Fruit fly (Drosophila melanogaster) S2 (cell line): Measurements from ENCODE around the gene Klp64D.

Experiments used
- CG8478 ChIP-seq: fragments of >200 bp; optimal IDR thresholded peaks from 2 replicates; lab custom pipeline; 2018
- CTCF ChIP-seq, 2 experiments: fragments of >200 bp; optimal IDR thresholded peaks; 2 replicates each; lab custom pipeline; 2018

Gene Klp64D

DNA sequence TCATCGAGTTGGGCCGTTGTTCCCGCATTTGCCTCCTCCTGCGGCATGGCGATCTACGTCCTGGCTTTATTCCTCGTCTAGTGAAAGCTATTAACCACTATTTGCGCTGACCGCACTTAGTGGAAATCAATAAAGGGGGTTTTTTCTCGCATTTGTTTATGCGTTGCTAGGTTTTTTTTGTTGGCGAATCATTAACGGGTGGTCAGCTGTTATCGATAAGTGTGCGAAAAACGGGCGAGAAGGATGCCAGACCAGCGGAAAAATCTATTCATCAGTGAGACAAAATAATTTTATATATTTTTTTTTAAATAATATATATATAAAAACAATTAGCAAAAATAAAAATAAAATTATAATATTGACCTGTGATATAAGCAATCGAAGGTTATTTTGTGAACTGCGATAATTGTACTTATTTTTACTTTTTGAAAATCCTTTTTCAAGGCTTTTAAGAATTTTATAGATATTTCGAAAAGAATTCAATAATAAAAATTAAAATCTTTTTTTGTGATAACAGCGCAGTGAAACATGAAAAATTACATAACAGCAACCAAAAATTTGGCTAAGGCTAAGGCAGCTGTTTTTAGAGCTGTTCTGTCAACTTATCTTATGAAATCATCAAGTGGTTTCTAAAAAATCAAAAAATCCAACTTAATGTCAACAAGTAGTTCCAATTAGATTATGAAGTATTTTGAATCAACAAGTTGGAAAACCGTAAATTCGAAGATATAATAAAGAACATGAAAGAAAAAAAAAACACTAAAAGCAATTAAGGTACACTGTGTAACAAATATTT lies at the start of gene Klp64D:
Gene Klp64D, minus strand, starts transcription at position 185 of the 796 bp plus-strand sequence.
- TF ChIP-seq CG8478 = no peak
- no peak for TF ChIP-seq CTCF (optimal IDR thresholded peaks at IDR 0.05; lab: Kevin White, UChicago)

- TF ChIP-seq CG8478 (no peak), CTCF (optimal IDR thresholded peaks at IDR 0.05; lab: Kevin White, UChicago) (no peak)
Observed at dm6 chr3L:5385762-5386161, 26.6 kb upstream of the Klp64D start.

DNA sequence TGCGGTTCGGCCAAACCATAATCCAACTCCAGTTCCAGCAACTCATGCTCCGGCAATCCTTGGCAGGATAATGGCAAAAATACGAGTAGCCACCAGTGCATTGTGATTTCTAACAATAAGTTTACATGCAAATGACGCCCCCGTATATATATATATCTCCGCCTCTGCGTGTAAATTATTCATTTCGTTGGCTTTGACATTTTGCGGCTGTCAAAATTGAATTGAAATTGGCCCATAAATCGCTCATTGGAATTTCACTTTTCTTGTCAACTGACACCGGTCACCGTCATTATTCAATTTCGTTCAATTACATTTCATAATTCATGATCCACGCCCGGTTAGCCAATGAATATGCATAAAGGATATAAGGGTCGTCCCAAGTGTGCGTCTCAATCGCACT lies 23.5 kb upstream of the Klp64D start, which contains the start of gene Ir64a:
Gene Ir64a, minus strand, starts transcription at position 101 of the 400 bp plus-strand sequence.
- no peak for TF ChIP-seq CG8478
- TF ChIP-seq CTCF (optimal IDR thresholded peaks at IDR 0.05; lab: Kevin White, UChicago) = no peak

DNA sequence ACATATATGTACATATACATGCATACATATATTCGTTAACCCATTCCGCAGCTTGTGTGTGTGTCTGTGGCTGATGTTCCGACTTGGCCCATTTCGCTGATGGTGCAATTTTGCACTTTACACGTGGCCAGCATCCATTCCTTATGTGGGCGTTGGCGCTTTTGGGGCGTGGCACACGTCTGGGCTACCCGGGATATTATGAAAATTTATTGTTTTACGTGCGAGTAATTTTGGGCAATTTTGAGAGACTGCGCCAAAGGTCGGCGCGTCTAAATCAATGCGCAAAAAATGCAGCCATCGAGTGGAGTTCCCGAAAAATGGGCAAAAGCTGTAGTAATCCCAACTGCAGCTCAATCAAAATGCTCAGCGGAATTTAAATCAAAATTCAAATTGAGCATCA lies 12.9 kb upstream of the Klp64D start:
- TF ChIP-seq CTCF (optimal IDR thresholded peaks at IDR 0.05; lab: Kevin White, UChicago) (no peak), CG8478 (no peak)

- no peak for TF ChIP-seq CTCF (optimal IDR thresholded peaks at IDR 0.05; lab: Kevin White, UChicago)
- TF ChIP-seq CG8478 = no peak
Observed at dm6 chr3L:5367744-5368507, 8.7 kb upstream of the Klp64D start, which contains the start of gene Pfdn4. Pfdn4 (minus strand) TSS chr3L:5368008.

DNA sequence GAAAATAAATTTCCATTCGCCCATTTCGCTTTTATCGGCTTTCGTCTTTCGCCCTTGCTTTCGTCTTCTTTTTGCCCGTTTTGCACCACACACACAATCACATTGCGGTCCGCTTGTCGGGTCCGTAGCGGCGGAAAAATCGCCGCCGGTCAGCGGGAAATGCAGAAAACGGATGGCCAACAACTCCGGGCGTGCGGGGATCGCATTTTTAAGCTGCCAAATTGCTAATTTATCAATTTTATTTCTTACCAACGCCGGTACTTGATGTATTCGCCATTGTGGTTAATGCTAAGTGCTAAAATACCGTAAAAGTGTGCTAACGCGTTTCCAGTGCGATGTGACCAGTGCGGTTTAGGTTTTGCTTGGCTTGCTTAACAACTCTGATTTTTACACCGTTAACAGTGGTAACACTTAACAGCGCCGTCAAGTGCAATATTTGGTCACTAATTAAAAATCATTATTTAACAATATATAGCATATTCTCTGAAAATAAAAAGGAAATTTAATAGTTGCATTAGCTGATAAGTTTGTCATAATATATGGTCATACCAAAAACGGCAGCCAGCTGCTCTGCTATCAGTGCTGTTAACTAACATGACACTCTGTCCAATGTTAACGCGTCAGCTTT lies 6.8 kb upstream of the Klp64D start, which contains the start of the genes Uev1A and Membrin:
Gene Uev1A, minus strand, starts transcription at position 346 of the 628 bp plus-strand sequence.
Gene Membrin, plus strand, starts transcription at position 576 of the 628 bp plus-strand sequence.
- TF ChIP-seq CG8478 = no peak
- peak in 1 of 2 experiments; percentile 16 for TF ChIP-seq CTCF (optimal IDR thresholded peaks at IDR 0.05; lab: Kevin White, UChicago)

DNA sequence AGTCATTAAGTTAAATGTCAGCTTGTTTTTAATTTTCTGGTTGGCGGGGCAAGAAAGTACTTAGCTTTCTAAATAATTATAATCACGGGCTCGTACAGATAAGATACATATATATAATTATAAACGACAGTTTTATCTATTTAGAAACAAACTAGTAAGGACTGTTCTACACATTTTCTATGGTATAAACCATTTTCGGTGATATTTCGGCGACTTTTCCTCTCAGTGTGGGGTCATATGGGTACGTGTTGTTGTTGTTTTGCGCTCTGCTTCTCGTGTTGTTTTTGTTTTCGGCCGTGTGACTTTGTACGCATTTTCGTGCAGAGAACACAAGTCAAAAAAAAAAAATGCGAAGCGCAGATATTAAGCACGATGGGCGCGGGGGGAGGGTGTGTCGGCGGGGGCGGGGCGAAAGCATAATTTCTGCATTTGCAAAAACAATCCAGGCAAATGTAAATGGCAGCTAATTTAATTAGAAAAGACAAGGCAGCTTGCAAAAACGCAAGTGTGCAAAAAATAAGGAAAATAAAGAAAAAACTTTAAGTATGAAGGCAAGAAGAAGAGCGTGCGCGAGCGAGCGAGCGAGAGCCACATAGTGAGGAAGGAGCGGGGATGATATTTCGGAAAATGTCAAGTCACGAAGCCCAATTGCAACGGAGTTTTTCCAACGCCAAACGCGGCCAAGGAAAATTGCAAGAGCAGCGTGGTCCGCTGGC lies 6.1 kb upstream of the Klp64D start:
- TF ChIP-seq CTCF (optimal IDR thresholded peaks at IDR 0.05; lab: Kevin White, UChicago) (no peak), CG8478 (no peak)

DNA sequence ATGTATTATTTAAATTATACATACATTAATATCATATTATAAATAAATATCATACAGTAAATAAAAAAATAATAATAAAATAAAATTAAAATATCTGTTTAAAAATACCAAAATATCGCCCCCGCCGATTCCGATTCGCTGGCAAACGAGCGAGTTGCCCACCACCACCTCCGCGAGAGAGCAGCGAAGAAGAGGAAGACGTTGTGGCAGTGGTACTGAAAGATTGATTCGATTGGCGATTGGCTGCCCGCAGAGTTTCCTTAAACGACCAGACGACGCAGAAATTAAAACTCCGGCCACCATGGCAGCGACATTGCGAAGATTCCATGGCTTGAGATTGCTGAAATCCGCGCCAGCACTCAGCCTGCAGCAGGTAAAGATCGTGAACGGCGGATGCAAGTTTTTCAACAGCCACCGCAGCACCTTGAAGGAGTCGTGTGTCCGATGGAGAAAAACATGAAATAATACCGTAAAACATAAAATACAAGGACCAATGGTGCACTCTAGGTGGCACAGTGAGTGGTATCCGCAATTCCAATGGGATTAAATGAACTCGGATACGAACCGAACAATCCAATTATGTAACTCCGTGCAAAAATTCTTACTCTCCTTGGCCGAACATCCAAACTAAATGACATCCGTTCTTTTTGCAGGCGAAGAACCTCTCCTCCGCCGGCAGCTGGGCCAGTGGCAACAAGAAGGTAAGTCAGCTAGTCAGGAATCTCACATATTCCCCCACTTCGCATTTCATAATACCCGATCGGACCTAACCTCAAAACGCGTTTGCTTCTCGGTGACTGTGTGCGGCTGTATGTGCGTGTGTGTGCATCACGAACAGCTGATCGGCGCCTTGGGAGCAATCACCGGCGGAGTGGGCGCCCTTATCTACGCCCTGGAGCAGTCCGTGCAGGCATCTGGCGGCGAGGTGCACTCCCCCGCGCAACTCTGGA lies 1.1 kb upstream of the Klp64D start, which contains the start of gene Cyt-c1:
Gene Cyt-c1, plus strand, starts transcription at position 173 of the 950 bp plus-strand sequence.
- TF ChIP-seq CG8478 (no peak), CTCF (optimal IDR thresholded peaks at IDR 0.05; lab: Kevin White, UChicago) (no peak)

dm6 chr3L:5356050-5356967 lies 2.9 kb downstream of the Klp64D start:
- TF ChIP-seq CG8478 = no peak
- no peak for TF ChIP-seq CTCF (optimal IDR thresholded peaks at IDR 0.05; lab: Kevin White, UChicago)

dm6 chr3L:5355823-5356049 lies 3.5 kb downstream of the Klp64D start, which contains the start of gene lama:
lama (minus strand) TSS chr3L:5355923.
- TF ChIP-seq CTCF (optimal IDR thresholded peaks at IDR 0.05; lab: Kevin White, UChicago) (no peak), CG8478 (no peak)

dm6 chr3L:5355074-5355790 lies 4.0 kb downstream of the Klp64D start, which contains the start of gene CG46456:
CG46456 (minus strand) TSS chr3L:5355346.
- no peak for TF ChIP-seq CG8478
- no peak for TF ChIP-seq CTCF (optimal IDR thresholded peaks at IDR 0.05; lab: Kevin White, UChicago)

dm6 chr3L:5354472-5354871 lies 4.7 kb downstream of the Klp64D start:
- TF ChIP-seq CG8478 (no peak), CTCF (optimal IDR thresholded peaks at IDR 0.05; lab: Kevin White, UChicago) (no peak)
